Worm (Caenorhabditis elegans) whole organism, L3 larva: ENCODE data around the gene T24B8.7.

Experiments
- R02D3.7 ChIP-seq: fragments of 150-350 bp; optimal IDR thresholded peaks from 2 replicates; lab custom pipeline; 2014; ENCODE audit warnings: missing biosample characterization, missing genetic modification characterization
- ZK546.5 ChIP-seq: sonication (generic microtip); optimal IDR thresholded peaks from 2 replicates; lab custom pipeline; 2017; ENCODE audit warnings: missing biosample characterization, missing genetic modification characterization
- aly-2 ChIP-seq: fragments of 150-350 bp; optimal IDR thresholded peaks from 2 replicates; lab custom pipeline; 2014; ENCODE audit warnings: missing biosample characterization, missing genetic modification characterization
- ama-1 ChIP-seq: fragments of 150-350 bp; optimal IDR thresholded peaks from 2 replicates; lab custom pipeline; 2018
- ceh-16 ChIP-seq: sonication (generic microtip); optimal IDR thresholded peaks from 2 replicates; lab custom pipeline; 2017; ENCODE audit warnings: missing biosample characterization, missing genetic modification characterization
- ceh-28 ChIP-seq: fragments of 150-350 bp; optimal IDR thresholded peaks from 2 replicates; lab custom pipeline; 2014; ENCODE audit warnings: missing biosample characterization, missing genetic modification reagents, missing genetic modification characterization
- ceh-82 ChIP-seq: fragments of 150-350 bp; optimal IDR thresholded peaks from 2 replicates; lab custom pipeline; 2014; ENCODE audit warnings: missing biosample characterization, missing genetic modification characterization
- ceh-9 ChIP-seq: sonication (generic microtip); optimal IDR thresholded peaks from 2 replicates; lab custom pipeline; 2018; ENCODE audit warnings: missing biosample characterization, missing genetic modification characterization
- daf-12 ChIP-seq: fragments of 150-350 bp; optimal IDR thresholded peaks from 2 replicates; lab custom pipeline; 2014; ENCODE audit warnings: missing biosample characterization, missing genetic modification reagents, missing genetic modification characterization
- egl-27 ChIP-seq: sonication (generic microtip); optimal IDR thresholded peaks from 4 replicates; lab custom pipeline; 2017; ENCODE audit warnings: missing biosample characterization, missing genetic modification reagents, missing genetic modification characterization
- egl-5 ChIP-seq: fragments of 150-350 bp; optimal IDR thresholded peaks from 2 replicates; lab custom pipeline; 2017; ENCODE audit warnings: missing biosample characterization, missing genetic modification reagents, missing genetic modification characterization, inconsistent platforms
- elt-1 ChIP-seq: fragments of 150-350 bp; optimal IDR thresholded peaks from 2 replicates; lab custom pipeline; 2014; ENCODE audit warnings: missing biosample characterization, missing genetic modification characterization
- elt-2 ChIP-seq: sonication (generic microtip); optimal IDR thresholded peaks from 2 replicates; lab custom pipeline; 2016; ENCODE audit warnings: missing genetic modification reagents, mild to moderate bottlenecking, missing genetic modification characterization, missing compliant biosample characterization
- elt-3 ChIP-seq, 3 experiments: fragments of 150-350 bp in 1 of 3; sonication (generic microtip) in 2 of 3; optimal IDR thresholded peaks; 2 replicates in 2 of 3; 4 replicates in 1 of 3; lab custom pipeline; 2014 to 2017; ENCODE audit warnings: missing biosample characterization in 3 of 3, missing genetic modification characterization in 3 of 3
- eor-1 ChIP-seq, 2 experiments: fragments of 150-350 bp; optimal IDR thresholded peaks; 2 replicates each; lab custom pipeline; 2014 to 2018; ENCODE audit warnings: missing biosample characterization in 2 of 2, missing genetic modification characterization in 2 of 2
- fkh-10 ChIP-seq: sonication (generic microtip); optimal IDR thresholded peaks from 2 replicates; lab custom pipeline; 2017; ENCODE audit warnings: missing biosample characterization, missing genetic modification reagents, missing genetic modification characterization
- fkh-2 ChIP-seq: fragments of 150-350 bp; optimal IDR thresholded peaks from 2 replicates; lab custom pipeline; 2014; ENCODE audit warnings: missing biosample characterization, missing genetic modification reagents, missing genetic modification characterization
- fos-1 ChIP-seq: fragments of 150-350 bp; optimal IDR thresholded peaks from 2 replicates; lab custom pipeline; 2014; ENCODE audit warnings: missing biosample characterization, missing genetic modification characterization
- hmg-11 ChIP-seq: sonication (generic microtip); optimal IDR thresholded peaks from 2 replicates; lab custom pipeline; 2016; ENCODE audit warnings: missing genetic modification characterization, missing compliant biosample characterization
- jun-1 ChIP-seq: fragments of 150-350 bp; optimal IDR thresholded peaks from 2 replicates; lab custom pipeline; 2014; ENCODE audit warnings: missing biosample characterization, missing genetic modification reagents, missing genetic modification characterization
- lin-15B ChIP-seq: fragments of 150-350 bp; optimal IDR thresholded peaks from 2 replicates; lab custom pipeline; 2014; ENCODE audit warnings: missing biosample characterization, missing genetic modification characterization
- lin-39 ChIP-seq: fragments of 150-350 bp; optimal IDR thresholded peaks from 2 replicates; lab custom pipeline; 2018; ENCODE audit warnings: missing biosample characterization, missing genetic modification reagents, missing genetic modification characterization
- lsy-12 ChIP-seq: sonication (generic microtip); optimal IDR thresholded peaks from 2 replicates; lab custom pipeline; 2016; ENCODE audit warnings: mild to moderate bottlenecking, missing genetic modification characterization, missing compliant biosample characterization
- mdl-1 ChIP-seq: fragments of 150-350 bp; optimal IDR thresholded peaks from 2 replicates; lab custom pipeline; 2014; ENCODE audit warnings: missing biosample characterization, missing genetic modification characterization
- mml-1 ChIP-seq: fragments of 150-350 bp; sonication (generic microtip); optimal IDR thresholded peaks from 3 replicates; lab custom pipeline; 2014; ENCODE audit warnings: missing biosample characterization, missing genetic modification characterization
- nfya-1 ChIP-seq: sonication (generic microtip); optimal IDR thresholded peaks from 2 replicates; lab custom pipeline; 2017; ENCODE audit warnings: missing genetic modification characterization, mild to moderate bottlenecking, missing compliant biosample characterization, antibody characterized with exemption, moderate library complexity; ENCODE audit not compliant: insufficient read depth
- nhr-11 ChIP-seq: fragments of 150-350 bp; optimal IDR thresholded peaks from 2 replicates; lab custom pipeline; 2014; ENCODE audit warnings: missing biosample characterization, missing genetic modification characterization
- nhr-12 ChIP-seq: fragments of 150-350 bp; optimal IDR thresholded peaks from 2 replicates; lab custom pipeline; 2014; ENCODE audit warnings: missing biosample characterization, missing genetic modification characterization
- nhr-23 ChIP-seq: fragments of 150-350 bp; optimal IDR thresholded peaks from 2 replicates; lab custom pipeline; 2014; ENCODE audit warnings: missing biosample characterization, missing genetic modification reagents, missing genetic modification characterization
- nhr-25 ChIP-seq: sonication (generic microtip); optimal IDR thresholded peaks from 2 replicates; lab custom pipeline; 2017; ENCODE audit warnings: missing biosample characterization, missing genetic modification characterization
- nhr-28 ChIP-seq: fragments of 150-350 bp; optimal IDR thresholded peaks from 2 replicates; lab custom pipeline; 2014; ENCODE audit warnings: missing biosample characterization, missing genetic modification characterization
- nhr-43 ChIP-seq: sonication (generic microtip); optimal IDR thresholded peaks from 2 replicates; lab custom pipeline; 2016; ENCODE audit warnings: mild to moderate bottlenecking, missing genetic modification characterization, missing compliant biosample characterization; ENCODE audit not compliant: poor library complexity, severe bottlenecking
- nhr-67 ChIP-seq: fragments of 150-350 bp; optimal IDR thresholded peaks from 2 replicates; lab custom pipeline; 2014; ENCODE audit warnings: missing biosample characterization, missing genetic modification characterization
- nhr-76 ChIP-seq: fragments of 150-350 bp; sonication (generic microtip); optimal IDR thresholded peaks from 5 replicates; lab custom pipeline; 2014; ENCODE audit warnings: missing biosample characterization, missing genetic modification characterization
- nhr-77 ChIP-seq: fragments of 150-350 bp; optimal IDR thresholded peaks from 2 replicates; lab custom pipeline; 2014; ENCODE audit warnings: missing biosample characterization, missing genetic modification characterization
- pha-4 ChIP-seq: fragments of 150-350 bp; optimal IDR thresholded peaks from 2 replicates; lab custom pipeline; 2014; ENCODE audit warnings: missing biosample characterization, missing genetic modification reagents, missing genetic modification characterization
- pqm-1 ChIP-seq: fragments of 150-350 bp; optimal IDR thresholded peaks from 2 replicates; lab custom pipeline; 2017; ENCODE audit warnings: missing biosample characterization, missing genetic modification characterization, inconsistent platforms
- sea-2 ChIP-seq: fragments of 150-350 bp; sonication (generic microtip); optimal IDR thresholded peaks from 4 replicates; lab custom pipeline; 2014; ENCODE audit warnings: missing biosample characterization, missing genetic modification reagents, missing genetic modification characterization
- skn-1 ChIP-seq: fragments of 150-350 bp; optimal IDR thresholded peaks from 2 replicates; lab custom pipeline; 2014; ENCODE audit warnings: missing biosample characterization, missing genetic modification characterization
- snpc-4 ChIP-seq: fragments of 150-350 bp; optimal IDR thresholded peaks from 2 replicates; lab custom pipeline; 2014; ENCODE audit warnings: missing biosample characterization, missing genetic modification characterization
- tbx-2 ChIP-seq: sonication (generic microtip); optimal IDR thresholded peaks from 2 replicates; lab custom pipeline; 2016; ENCODE audit warnings: mild to moderate bottlenecking, missing genetic modification characterization, missing compliant biosample characterization
- unc-39 ChIP-seq: sonication (generic microtip); optimal IDR thresholded peaks from 4 replicates; lab custom pipeline; 2017; ENCODE audit warnings: missing biosample characterization, missing genetic modification characterization
- unc-62 ChIP-seq: fragments of 150-350 bp; sonication (generic microtip); optimal IDR thresholded peaks from 4 replicates; lab custom pipeline; 2014; ENCODE audit warnings: missing biosample characterization, missing genetic modification reagents, missing genetic modification characterization
- zag-1 ChIP-seq: fragments of 150-350 bp; optimal IDR thresholded peaks from 2 replicates; lab custom pipeline; 2014; ENCODE audit warnings: missing biosample characterization, missing genetic modification characterization
- ztf-11 ChIP-seq: fragments of 150-350 bp; optimal IDR thresholded peaks from 2 replicates; lab custom pipeline; 2014; ENCODE audit warnings: missing biosample characterization, missing genetic modification characterization
- ztf-4 ChIP-seq: fragments of 150-350 bp; optimal IDR thresholded peaks from 2 replicates; lab custom pipeline; 2014; ENCODE audit warnings: missing biosample characterization, missing genetic modification characterization

The T24B8.7 gene

ce11 chrII:9060332-9060840 is 6.9 kb upstream of the T24B8.7 start (continued):
- TF ChIP-seq fkh-10 (GFP tag; lab: Kevin White, UChicago) (peak; percentile 86), mdl-1 (tag; lab: Kevin White, UChicago) (peak; percentile 74)

ce11 chrII:9059010-9059409 is 5.5 kb upstream of the T24B8.7 start:
- no peak for TF ChIP-seq eor-1 (tag; optimal IDR thresholded peaks at IDR 0.05; lab: Kevin White, UChicago)

ce11 chrII:9057035-9057668 is 3.7 kb upstream of the T24B8.7 start, which contains the start of gene rpl-32:
Gene rpl-32, minus strand, starts transcription at chrII:9057085.
- TF ChIP-seq egl-27 (no peak), nhr-76 (tag; lab: Kevin White, UChicago) (no peak), unc-39 (tag; lab: Kevin White, UChicago) (no peak), nhr-12 (no peak), snpc-4 (tag; lab: Kevin White, UChicago) (peak; percentile 65), fkh-10 (GFP tag; lab: Kevin White, UChicago) (no peak), ceh-28 (no peak), elt-2 (tag; lab: Kevin White, UChicago) (peak; percentile 44), daf-12 (no peak), elt-3 (tag; optimal IDR thresholded peaks at IDR 0.05; lab: Kevin White, UChicago) (no peak), R02D3.7 (tag; lab: Kevin White, UChicago) (peak; percentile 30), zag-1 (tag; lab: Kevin White, UChicago) (no peak), ceh-9 (tag; lab: Kevin White, UChicago) (no peak), skn-1 (tag; lab: Kevin White, UChicago) (peak; percentile 16), nhr-25 (tag; lab: Kevin White, UChicago) (peak; percentile 89), mdl-1 (tag; lab: Kevin White, UChicago) (no peak), ZK546.5 (tag; lab: Kevin White, UChicago) (no peak), nhr-77 (tag; lab: Kevin White, UChicago) (no peak), hmg-11 (peak; percentile 35), lin-39 (peak; percentile 87), ceh-16 (tag; lab: Kevin White, UChicago) (no peak), ama-1 (lab: Kevin White, UChicago) (peak; percentile 53), elt-1 (tag; lab: Kevin White, UChicago) (no peak), unc-62 (no peak), lin-15B (tag; lab: Kevin White, UChicago) (peak; percentile 90), sea-2 (no peak), aly-2 (tag; lab: Kevin White, UChicago) (no peak), ceh-82 (tag; lab: Kevin White, UChicago) (no peak), nhr-28 (no peak), ztf-11 (tag; lab: Kevin White, UChicago) (no peak), nhr-23 (tag; lab: Kevin White, UChicago) (peak; percentile 90), lsy-12 (tag; lab: Kevin White, UChicago) (no peak), pqm-1 (tag; lab: Kevin White, UChicago) (peak; percentile 51), jun-1 (tag; lab: Kevin White, UChicago) (peak; percentile 71), tbx-2 (peak; percentile 10), ztf-4 (tag; lab: Kevin White, UChicago) (no peak), fkh-2 (tag; lab: Kevin White, UChicago) (no peak), egl-5 (peak; percentile 68), fos-1 (tag; lab: Kevin White, UChicago) (no peak), nhr-11 (tag; lab: Kevin White, UChicago) (peak; percentile 14), nhr-43 (tag; lab: Kevin White, UChicago) (peak; percentile 46), nhr-67 (tag; lab: Kevin White, UChicago) (no peak), pha-4 (tag; lab: Kevin White, UChicago) (peak; percentile 94), nfya-1 (peak; percentile 91), eor-1 (tag; optimal IDR thresholded peaks at IDR 0.05; lab: Kevin White, UChicago) (no peak), mml-1 (tag; lab: Kevin White, UChicago) (no peak)
